Worm (Caenorhabditis elegans): ENCODE data around the gene Y51A2A.5.

DNA sequence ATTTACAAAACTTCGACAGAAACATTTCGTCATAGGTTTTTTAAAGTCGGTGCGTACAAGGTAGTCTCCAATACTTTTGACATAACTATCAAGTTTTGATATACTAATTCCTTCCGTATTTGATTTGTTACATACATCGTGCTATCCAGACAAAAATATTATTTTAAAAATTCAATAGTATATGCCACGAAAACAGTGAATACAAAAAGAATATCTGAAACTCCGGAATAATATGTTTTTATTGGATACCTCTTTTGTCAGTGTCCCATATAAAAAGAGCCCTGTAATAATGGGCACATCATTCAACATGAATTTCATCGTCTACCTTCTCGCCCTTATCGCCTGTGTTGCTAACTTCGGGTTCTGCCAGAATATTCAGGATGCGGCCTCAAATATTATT, 6.3 kb upstream of the Y51A2A.5 start, which contains the start of gene Y51A2A.12:
- TF ChIP-seq him-1 (tag; optimal IDR thresholded peaks at IDR 0.05), result no peak
- no peak for TF ChIP-seq dao-5 (tag; optimal IDR thresholded peaks at IDR 0.05)

Data from whole organism, L4/young adult.